Fruit fly (Drosophila melanogaster): ENCODE measurements around the gene Myo95E.

DNA sequence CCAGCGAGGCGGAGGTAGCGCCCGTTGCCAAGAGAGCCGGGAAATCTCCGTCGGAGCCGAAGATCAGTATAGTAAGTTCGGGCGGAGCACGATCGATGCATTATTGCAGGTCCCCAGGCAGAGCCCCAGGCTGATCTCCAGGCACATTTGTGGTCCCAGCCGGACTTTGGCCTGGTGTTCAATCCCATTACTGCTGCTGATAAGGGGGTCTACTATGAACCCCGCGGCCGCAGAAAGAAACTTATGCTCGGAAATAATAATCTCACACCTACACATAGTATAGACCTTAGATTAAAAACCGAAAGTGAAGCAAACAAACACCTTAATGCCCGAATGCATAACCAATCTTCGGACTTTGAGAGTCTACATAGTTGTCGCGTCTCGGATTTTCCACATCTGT lies 44.3 kb downstream of the Myo95E start:
- no peak for TF ChIP-seq rn (GFP tag; IDR thresholded peaks at IDR 0.05)
- no peak for TF ChIP-seq CG34367 (tag; optimal IDR thresholded peaks at IDR 0.05)
- TF ChIP-seq CG9948 (tag; optimal IDR thresholded peaks at IDR 0.05) = no peak
- no peak; the same call in 1 of the 2 replicates for TF ChIP-seq Ets98B (GFP tag; IDR thresholded peaks at IDR 0.05)

All from whole organism, pupa.